Fruit fly (Drosophila melanogaster) whole organism, pupa: ENCODE data around the gene TTLL1B.

ENCODE experiments used
- CG10348 ChIP-seq: fragments of 200-800 bp; sonication (Bioruptor generic); IDR thresholded peaks from 2 replicates; pipeline ENCODE4 v1.3.6; 2022; ENCODE audit warnings: missing biosample characterization, missing genetic modification characterization
- CG12605 ChIP-seq: fragments of 200-800 bp; sonication (Bioruptor generic); IDR thresholded peaks from 2 replicates; pipeline ENCODE4 v1.3.6; 2022; ENCODE audit warnings: missing biosample characterization, missing genetic modification characterization
- CG13204 ChIP-seq: fragments of 200-800 bp; sonication (Bioruptor generic); optimal IDR thresholded peaks from 2 replicates; lab custom pipeline; 2018; ENCODE audit warnings: missing biosample characterization, mild to moderate bottlenecking, missing genetic modification characterization, moderate library complexity
- CG14655 ChIP-seq: fragments of 200-800 bp; sonication (Bioruptor generic); optimal IDR thresholded peaks from 3 replicates; lab custom pipeline; 2017; ENCODE audit warnings: mild to moderate bottlenecking, missing biosample characterization, missing genetic modification reagents, missing genetic modification characterization
- CG15710 ChIP-seq: fragments of 200-800 bp; sonication (Bioruptor generic); optimal IDR thresholded peaks from 2 replicates; lab custom pipeline; 2018; ENCODE audit warnings: missing biosample characterization, mild to moderate bottlenecking, missing genetic modification characterization, moderate library complexity
- CG17806 ChIP-seq: fragments of 200-800 bp; sonication (Bioruptor generic); optimal IDR thresholded peaks from 2 replicates; lab custom pipeline; 2018; ENCODE audit warnings: missing biosample characterization, mild to moderate bottlenecking, missing genetic modification characterization, moderate library complexity
- CG32121 ChIP-seq: fragments of 200-800 bp; sonication (Bioruptor generic); IDR thresholded peaks from 2 replicates; pipeline ENCODE4 v1.3.6; 2022; ENCODE audit warnings: missing biosample characterization, missing genetic modification characterization
- CG34367 ChIP-seq: fragments of 200-800 bp; sonication (Bioruptor generic); optimal IDR thresholded peaks from 2 replicates; lab custom pipeline; 2018; ENCODE audit warnings: missing biosample characterization, mild to moderate bottlenecking, missing genetic modification characterization
- CG4496 ChIP-seq: fragments of 200-800 bp; sonication (Bioruptor generic); IDR thresholded peaks from 3 replicates; pipeline ENCODE4 v1.3.6; 2022; ENCODE audit warnings: missing biosample characterization, missing genetic modification characterization
- CG8159 ChIP-seq: fragments of 200-800 bp; sonication (Bioruptor generic); optimal IDR thresholded peaks from 3 replicates; lab custom pipeline; 2018; ENCODE audit warnings: missing biosample characterization, mild to moderate bottlenecking, missing genetic modification characterization, moderate library complexity
- CG8301 ChIP-seq: fragments of 200-800 bp; sonication (Bioruptor generic); optimal IDR thresholded peaks from 2 replicates; lab custom pipeline; 2018; ENCODE audit warnings: missing biosample characterization, mild to moderate bottlenecking, missing genetic modification characterization
- CG9948 ChIP-seq: fragments of 200-800 bp; sonication (Bioruptor generic); optimal IDR thresholded peaks from 2 replicates; lab custom pipeline; 2018; ENCODE audit warnings: missing biosample characterization, mild to moderate bottlenecking, missing genetic modification characterization, moderate library complexity
- D1 ChIP-seq: fragments of 200-800 bp; sonication (Bioruptor generic); optimal IDR thresholded peaks from 2 replicates; lab custom pipeline; 2018; ENCODE audit warnings: missing biosample characterization, mild to moderate bottlenecking, missing genetic modification characterization, moderate library complexity
- EcR ChIP-seq: fragments of 200-800 bp; sonication (Bioruptor generic); optimal IDR thresholded peaks from 3 replicates; lab custom pipeline; 2019; ENCODE audit warnings: missing biosample characterization, missing genetic modification characterization, mild to moderate bottlenecking, moderate library complexity, missing genetic modification reagents
- Ets98B ChIP-seq: fragments of 200-800 bp; sonication (Bioruptor generic); IDR thresholded peaks from 2 replicates; pipeline ENCODE4 v1.3.6; 2022; ENCODE audit warnings: missing biosample characterization, missing genetic modification characterization
- Pif1A ChIP-seq: fragments of 200-800 bp; sonication (Bioruptor generic); optimal IDR thresholded peaks from 3 replicates; lab custom pipeline; 2016; ENCODE audit warnings: missing biosample characterization, missing genetic modification characterization
- Pif1B ChIP-seq: fragments of 200-800 bp; sonication (Bioruptor generic); optimal IDR thresholded peaks from 3 replicates; lab custom pipeline; 2016; ENCODE audit warnings: missing biosample characterization, missing genetic modification characterization
- Snoo ChIP-seq: fragments of 200-800 bp; sonication (Bioruptor generic); optimal IDR thresholded peaks from 3 replicates; lab custom pipeline; 2017; ENCODE audit warnings: missing biosample characterization, mild to moderate bottlenecking, missing genetic modification characterization, inconsistent platforms
- fd96Ca ChIP-seq: fragments of 200-800 bp; sonication (Bioruptor generic); IDR thresholded peaks from 3 replicates; pipeline ENCODE4 v1.3.6; 2022; ENCODE audit warnings: missing biosample characterization, missing genetic modification characterization
- gl ChIP-seq: fragments of 200-800 bp; sonication (Bioruptor generic); optimal IDR thresholded peaks from 2 replicates; lab custom pipeline; 2018; ENCODE audit warnings: missing biosample characterization, mild to moderate bottlenecking, missing genetic modification characterization
- rn ChIP-seq: fragments of 200-800 bp; sonication (Bioruptor generic); IDR thresholded peaks from 2 replicates; pipeline ENCODE4 v1.3.6; 2022; ENCODE audit warnings: missing biosample characterization, missing genetic modification characterization

The TTLL1B gene

dm6 chr3L:4607653-4608052 lies 40.4 kb upstream of the TTLL1B start:
- TF ChIP-seq Snoo (tag; lab: Kevin White, UChicago) (peak; percentile 30), Ets98B (peak; percentile 85), CG10348 (GFP tag; lab: Robert Waterston, UW) (no peak), CG34367 (tag; lab: Kevin White, UChicago) (peak; percentile 15), EcR (GFP tag; lab: Kevin White, UChicago) (no peak), CG4496 (GFP tag; lab: Robert Waterston, UW) (peak; percentile 88), CG13204 (GFP tag; lab: Kevin White, UChicago) (no peak), Pif1A (GFP tag; lab: Kevin White, UChicago) (peak; percentile 74), fd96Ca (GFP tag; lab: Robert Waterston, UW) (peak; percentile 88), gl (tag; lab: Kevin White, UChicago) (no peak), CG17806 (tag; lab: Kevin White, UChicago) (peak; percentile 45), CG8159 (tag; lab: Kevin White, UChicago) (peak; percentile 62), CG12605 (GFP tag; lab: Robert Waterston, UW) (peak; percentile 71), CG8301 (tag; lab: Kevin White, UChicago) (peak; percentile 64), rn (GFP tag; lab: Robert Waterston, UW) (peak; percentile 63), CG14655 (GFP tag; lab: Kevin White, UChicago) (peak; percentile 69), CG15710 (peak; percentile 39), CG9948 (tag; lab: Kevin White, UChicago) (peak; percentile 49), CG32121 (GFP tag; lab: Robert Waterston, UW) (peak; percentile 92), D1 (tag; lab: Kevin White, UChicago) (no peak), Pif1B (peak; percentile 62)
- TF ChIP-seq, all 21 proteins: peak for 16

dm6 chr3L:4611311-4611710 lies 36.8 kb upstream of the TTLL1B start:
- TF ChIP-seq CG34367 (tag; lab: Kevin White, UChicago) (peak; percentile 82), CG14655 (GFP tag; lab: Kevin White, UChicago) (peak; percentile 79), CG8301 (tag; lab: Kevin White, UChicago) (peak; percentile 83), CG8159 (tag; lab: Kevin White, UChicago) (peak; percentile 84), Pif1B (peak; percentile 81), CG15710 (peak; percentile 86), D1 (tag; lab: Kevin White, UChicago) (peak; percentile 27), EcR (GFP tag; lab: Kevin White, UChicago) (peak; percentile 15), CG9948 (tag; lab: Kevin White, UChicago) (peak; percentile 77), CG4496 (GFP tag; lab: Robert Waterston, UW) (peak; percentile 96), CG17806 (tag; lab: Kevin White, UChicago) (peak; percentile 83), Snoo (tag; lab: Kevin White, UChicago) (peak; percentile 69), gl (tag; lab: Kevin White, UChicago) (peak; percentile 77), CG32121 (GFP tag; lab: Robert Waterston, UW) (peak; percentile 92), Ets98B (peak; percentile 92), CG13204 (GFP tag; lab: Kevin White, UChicago) (peak; percentile 63), CG12605 (GFP tag; lab: Robert Waterston, UW) (peak; percentile 84), CG10348 (GFP tag; lab: Robert Waterston, UW) (0 out of 2 replicates have a peak, but pooled peaks have one; percentile 33), fd96Ca (GFP tag; lab: Robert Waterston, UW) (peak; percentile 92), rn (GFP tag; lab: Robert Waterston, UW) (peak; percentile 80), Pif1A (GFP tag; lab: Kevin White, UChicago) (peak; percentile 89)

- peak; percentile 48; the same call in 1 of the 2 replicates for TF ChIP-seq CG10348 (GFP tag; lab: Robert Waterston, UW)
- peak; percentile 65 for TF ChIP-seq CG34367 (tag; lab: Kevin White, UChicago)
- TF ChIP-seq Pif1B = peak; percentile 87
- peak; percentile 81 for TF ChIP-seq CG15710
- TF ChIP-seq CG32121 (GFP tag; lab: Robert Waterston, UW) = peak; percentile 87
- peak; percentile 85 for TF ChIP-seq Snoo (tag; lab: Kevin White, UChicago)
- peak; percentile 76 for TF ChIP-seq CG8301 (tag; lab: Kevin White, UChicago)
- TF ChIP-seq CG8159 (tag; lab: Kevin White, UChicago) = peak; percentile 85
- peak; percentile 59 for TF ChIP-seq D1 (tag; lab: Kevin White, UChicago)
- peak; percentile 78 for TF ChIP-seq CG9948 (tag; lab: Kevin White, UChicago)
- TF ChIP-seq CG12605 (GFP tag; lab: Robert Waterston, UW) = peak; percentile 69
- peak; percentile 91 for TF ChIP-seq Pif1A (GFP tag; lab: Kevin White, UChicago)
- peak; percentile 76; the same call in 2 of the 3 replicates for TF ChIP-seq fd96Ca (GFP tag; lab: Robert Waterston, UW)
- peak; percentile 78 for TF ChIP-seq CG14655 (GFP tag; lab: Kevin White, UChicago)
- peak; percentile 59 for TF ChIP-seq rn (GFP tag; lab: Robert Waterston, UW)
- TF ChIP-seq EcR (GFP tag; lab: Kevin White, UChicago) = peak; percentile 28
- peak; percentile 75 for TF ChIP-seq gl (tag; lab: Kevin White, UChicago)
- TF ChIP-seq CG13204 (GFP tag; lab: Kevin White, UChicago) = no peak
- TF ChIP-seq Ets98B = peak; percentile 90
- TF ChIP-seq CG17806 (tag; lab: Kevin White, UChicago) = peak; percentile 78
- TF ChIP-seq CG4496 (GFP tag; lab: Robert Waterston, UW) = peak; percentile 91
Measured at dm6 chr3L:4613083-4613482, 35.0 kb upstream of the TTLL1B start.

dm6 chr3L:4613846-4614247 lies 34.2 kb upstream of the TTLL1B start:
- TF ChIP-seq Snoo (tag; lab: Kevin White, UChicago) = no peak
- TF ChIP-seq CG8159 (tag; lab: Kevin White, UChicago) = no peak
- no peak for TF ChIP-seq Ets98B
- TF ChIP-seq CG32121 (GFP tag; lab: Robert Waterston, UW) = no peak
- TF ChIP-seq CG17806 (tag; lab: Kevin White, UChicago) = no peak
- no peak for TF ChIP-seq CG8301 (tag; lab: Kevin White, UChicago)
- no peak for TF ChIP-seq rn (GFP tag; lab: Robert Waterston, UW)
- TF ChIP-seq EcR (GFP tag; lab: Kevin White, UChicago) = no peak
- TF ChIP-seq, all 21 proteins: peak for 0
